Worm (Caenorhabditis elegans): ENCODE measurements around the gene dnj-7.

dnj-7 gene

ce11 chrX:7204175-7204574 is 9.8 kb downstream of the dnj-7 start:
- TF ChIP-seq T22C8.4 (GFP tag; IDR thresholded peaks at IDR 0.05), result no peak
- no peak for TF ChIP-seq klf-2 (GFP tag; conservative IDR thresholded peaks at IDR 0.05)
- TF ChIP-seq cog-1 (tag; optimal IDR thresholded peaks at IDR 0.05), result no peak
- TF ChIP-seq tab-1 (GFP tag; IDR thresholded peaks at IDR 0.05), result no peak
- no peak for TF ChIP-seq ref-1 (GFP tag; conservative IDR thresholded peaks at IDR 0.05)
- TF ChIP-seq ztf-23 (GFP tag; IDR thresholded peaks at IDR 0.05), result no peak
- TF ChIP-seq flt-1 (GFP tag; IDR thresholded peaks at IDR 0.05), result no peak
- no peak for TF ChIP-seq ztf-29 (GFP tag; IDR thresholded peaks at IDR 0.05)
- no peak for TF ChIP-seq med-1 (GFP tag; optimal IDR thresholded peaks at IDR 0.05; ENCODE audit: insufficient read depth)

- TF ChIP-seq klf-2 (GFP tag; conservative IDR thresholded peaks at IDR 0.05) (no peak), med-1 (GFP tag; optimal IDR thresholded peaks at IDR 0.05; ENCODE audit: insufficient read depth) (no peak), flt-1 (GFP tag; IDR thresholded peaks at IDR 0.05) (no peak), tab-1 (GFP tag; IDR thresholded peaks at IDR 0.05) (no peak), cog-1 (tag; optimal IDR thresholded peaks at IDR 0.05) (no peak), ztf-29 (GFP tag; IDR thresholded peaks at IDR 0.05) (no peak), ztf-23 (GFP tag; IDR thresholded peaks at IDR 0.05) (no peak), ref-1 (GFP tag; conservative IDR thresholded peaks at IDR 0.05) (no peak), T22C8.4 (GFP tag; IDR thresholded peaks at IDR 0.05) (no peak)
These were observed 10.8 kb downstream of the dnj-7 start, which contains the start of gene C55B6.5 for ce11 chrX:7205195-7205594. Gene C55B6.5, minus strand, starts transcription at chrX:7205295.

ce11 chrX:7206419-7206818 is 12.1 kb downstream of the dnj-7 start, which contains the start of gene ZK867.2:
Gene ZK867.2, plus strand, starts transcription at chrX:7206719.
- TF ChIP-seq med-1 (GFP tag; optimal IDR thresholded peaks at IDR 0.05; ENCODE audit: insufficient read depth) (no peak), tab-1 (GFP tag; IDR thresholded peaks at IDR 0.05) (no peak), ztf-23 (GFP tag; IDR thresholded peaks at IDR 0.05) (no peak), cog-1 (tag; optimal IDR thresholded peaks at IDR 0.05) (no peak), ztf-29 (GFP tag; IDR thresholded peaks at IDR 0.05) (no peak), T22C8.4 (GFP tag; IDR thresholded peaks at IDR 0.05) (no peak), klf-2 (GFP tag; conservative IDR thresholded peaks at IDR 0.05) (no peak), ref-1 (GFP tag; conservative IDR thresholded peaks at IDR 0.05) (no peak)

ce11 chrX:7209151-7209550 is 14.8 kb downstream of the dnj-7 start:
- TF ChIP-seq flt-1 (GFP tag; IDR thresholded peaks at IDR 0.05) (no peak), klf-2 (GFP tag; conservative IDR thresholded peaks at IDR 0.05) (no peak), med-1 (GFP tag; optimal IDR thresholded peaks at IDR 0.05; ENCODE audit: insufficient read depth) (no peak), ztf-23 (GFP tag; IDR thresholded peaks at IDR 0.05) (no peak), tab-1 (GFP tag; IDR thresholded peaks at IDR 0.05) (no peak), ref-1 (GFP tag; conservative IDR thresholded peaks at IDR 0.05) (no peak), T22C8.4 (GFP tag; IDR thresholded peaks at IDR 0.05) (no peak), cog-1 (tag; optimal IDR thresholded peaks at IDR 0.05) (no peak)

ce11 chrX:7210467-7211107 is 16.2 kb downstream of the dnj-7 start:
- TF ChIP-seq tab-1 (GFP tag; IDR thresholded peaks at IDR 0.05) (no peak), ztf-23 (GFP tag; IDR thresholded peaks at IDR 0.05) (no peak), ztf-29 (GFP tag; IDR thresholded peaks at IDR 0.05) (no peak), flt-1 (GFP tag; IDR thresholded peaks at IDR 0.05) (no peak), ref-1 (GFP tag; conservative IDR thresholded peaks at IDR 0.05) (no peak), med-1 (GFP tag; optimal IDR thresholded peaks at IDR 0.05; ENCODE audit: insufficient read depth) (no peak), cog-1 (tag; optimal IDR thresholded peaks at IDR 0.05) (no peak), klf-2 (GFP tag; conservative IDR thresholded peaks at IDR 0.05) (no peak), T22C8.4 (GFP tag; IDR thresholded peaks at IDR 0.05) (no peak)

ce11 chrX:7211405-7211804 is 17.0 kb downstream of the dnj-7 start, which contains the start of gene spp-22:
Gene spp-22, plus strand, starts transcription at chrX:7211705.
- TF ChIP-seq tab-1 (GFP tag; IDR thresholded peaks at IDR 0.05), result no peak
- TF ChIP-seq cog-1 (tag; optimal IDR thresholded peaks at IDR 0.05), result no peak
- TF ChIP-seq T22C8.4 (GFP tag; IDR thresholded peaks at IDR 0.05), result no peak
- no peak for TF ChIP-seq ztf-23 (GFP tag; IDR thresholded peaks at IDR 0.05)
- no peak for TF ChIP-seq flt-1 (GFP tag; IDR thresholded peaks at IDR 0.05)
- no peak for TF ChIP-seq ref-1 (GFP tag; conservative IDR thresholded peaks at IDR 0.05)
- TF ChIP-seq klf-2 (GFP tag; conservative IDR thresholded peaks at IDR 0.05), result no peak
- no peak for TF ChIP-seq ztf-29 (GFP tag; IDR thresholded peaks at IDR 0.05)
- no peak for TF ChIP-seq med-1 (GFP tag; optimal IDR thresholded peaks at IDR 0.05; ENCODE audit: insufficient read depth)

ce11 chrX:7217704-7218479 is 23.5 kb downstream of the dnj-7 start, which contains the start of gene syd-9:
Gene syd-9, plus strand, starts transcription at chrX:7218097.
- TF ChIP-seq ztf-23 (GFP tag; IDR thresholded peaks at IDR 0.05) (no peak), med-1 (GFP tag; optimal IDR thresholded peaks at IDR 0.05; ENCODE audit: insufficient read depth) (no peak), ztf-29 (GFP tag; IDR thresholded peaks at IDR 0.05) (no peak), ref-1 (GFP tag; conservative IDR thresholded peaks at IDR 0.05) (no peak)

- no peak for TF ChIP-seq T22C8.4 (GFP tag; IDR thresholded peaks at IDR 0.05)
- TF ChIP-seq flt-1 (GFP tag; IDR thresholded peaks at IDR 0.05), result no peak
- TF ChIP-seq cog-1 (tag; optimal IDR thresholded peaks at IDR 0.05), result no peak
- no peak for TF ChIP-seq ztf-29 (GFP tag; IDR thresholded peaks at IDR 0.05)
- TF ChIP-seq ztf-23 (GFP tag; IDR thresholded peaks at IDR 0.05), result no peak
- no peak for TF ChIP-seq tab-1 (GFP tag; IDR thresholded peaks at IDR 0.05)
- no peak for TF ChIP-seq ref-1 (GFP tag; conservative IDR thresholded peaks at IDR 0.05)
- TF ChIP-seq med-1 (GFP tag; optimal IDR thresholded peaks at IDR 0.05; ENCODE audit: insufficient read depth), result no peak
- no peak for TF ChIP-seq klf-2 (GFP tag; conservative IDR thresholded peaks at IDR 0.05)
These were observed 25.8 kb downstream of the dnj-7 start for ce11 chrX:7220209-7220608.

- TF ChIP-seq ztf-23 (GFP tag; IDR thresholded peaks at IDR 0.05), result no peak
- TF ChIP-seq klf-2 (GFP tag; conservative IDR thresholded peaks at IDR 0.05), result no peak
- no peak for TF ChIP-seq med-1 (GFP tag; optimal IDR thresholded peaks at IDR 0.05; ENCODE audit: insufficient read depth)
- 0 out of 2 replicates have a peak, but pooled peaks have one; percentile 11 for TF ChIP-seq T22C8.4 (GFP tag; IDR thresholded peaks at IDR 0.05)
- TF ChIP-seq cog-1 (tag; optimal IDR thresholded peaks at IDR 0.05), result no peak
- TF ChIP-seq flt-1 (GFP tag; IDR thresholded peaks at IDR 0.05), result no peak
- TF ChIP-seq tab-1 (GFP tag; IDR thresholded peaks at IDR 0.05), result no peak; the same call in 1 of the 2 replicates
These were observed 28.0 kb downstream of the dnj-7 start for ce11 chrX:7222383-7222782.
